Worm (Caenorhabditis elegans) whole organism, L3 larva: ENCODE measurements around the gene srv-5.

Source experiments
- aly-2 ChIP-seq: fragments of 150-350 bp; optimal IDR thresholded peaks from 2 replicates; lab custom pipeline; 2014; ENCODE audit warnings: missing biosample characterization, missing genetic modification characterization
- ama-1 ChIP-seq: fragments of 150-350 bp; optimal IDR thresholded peaks from 2 replicates; lab custom pipeline; 2018
- nhr-77 ChIP-seq: fragments of 150-350 bp; optimal IDR thresholded peaks from 2 replicates; lab custom pipeline; 2014; ENCODE audit warnings: missing biosample characterization, missing genetic modification characterization
- tbx-2 ChIP-seq: sonication (generic microtip); optimal IDR thresholded peaks from 2 replicates; lab custom pipeline; 2016; ENCODE audit warnings: mild to moderate bottlenecking, missing genetic modification characterization, missing compliant biosample characterization

ce11 chrX:4274116-4274515 lies 22.0 kb downstream of the srv-5 start, which contains the start of gene mec-18:
- TF ChIP-seq aly-2 (tag; lab: Kevin White, UChicago) (no peak), ama-1 (lab: Kevin White, UChicago) (no peak), nhr-77 (tag; lab: Kevin White, UChicago) (no peak), tbx-2 (tag; lab: Kevin White, UChicago) (no peak)
